Worm (Caenorhabditis elegans): ENCODE measurements around the gene glb-23.

Gene glb-23

DNA sequence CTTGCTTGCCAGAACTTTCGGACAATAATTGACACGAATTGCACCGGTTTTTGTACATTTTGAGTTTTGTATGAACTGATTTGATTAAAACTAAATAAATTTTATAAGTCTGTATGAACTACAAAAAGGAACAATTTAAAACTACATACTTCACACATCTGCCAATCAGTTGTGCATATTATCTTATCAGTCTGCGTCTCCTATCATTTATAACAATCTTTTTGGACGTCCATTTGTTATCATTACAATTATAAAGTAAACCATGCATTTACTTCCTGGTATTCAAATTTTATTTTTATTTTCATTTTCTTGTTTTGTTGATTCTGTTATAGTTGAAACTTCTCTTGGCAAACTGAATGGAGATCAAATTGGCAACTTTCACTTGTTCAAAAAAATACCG lies 39.0 kb downstream of the glb-23 start, which contains the start of gene cest-10:
Gene cest-10 (plus strand): TSS at position 254 of the 400 bp plus-strand sequence.
- TF ChIP-seq flt-1 (GFP tag; IDR thresholded peaks at IDR 0.05) (no peak), ref-1 (GFP tag; conservative IDR thresholded peaks at IDR 0.05) (no peak), ztf-29 (GFP tag; IDR thresholded peaks at IDR 0.05) (no peak), tab-1 (GFP tag; IDR thresholded peaks at IDR 0.05) (no peak), klf-2 (GFP tag; conservative IDR thresholded peaks at IDR 0.05) (no peak), T22C8.4 (GFP tag; IDR thresholded peaks at IDR 0.05) (no peak)

DNA sequence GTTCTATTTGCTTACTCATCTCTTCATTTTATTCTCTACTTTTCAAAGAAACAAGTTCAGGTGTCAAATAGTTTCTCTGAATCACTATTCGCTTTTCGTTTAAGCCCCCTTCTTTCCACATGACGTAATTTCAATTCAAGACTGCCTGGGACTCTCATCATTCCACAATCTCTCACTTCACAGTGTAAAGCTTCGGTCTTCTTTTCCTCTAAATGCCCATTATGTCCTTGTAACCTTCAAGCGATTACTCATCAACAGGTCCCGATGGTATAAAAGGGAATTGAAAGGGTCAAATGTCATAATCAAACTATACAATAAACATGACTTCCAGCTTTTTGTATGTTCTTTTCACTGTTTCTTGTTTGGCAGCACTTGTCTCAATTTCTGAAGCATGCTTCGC lies 40.4 kb downstream of the glb-23 start, which contains the start of gene C42D4.3:
Gene C42D4.3 (plus strand): TSS at position 298 of the 400 bp plus-strand sequence.
- TF ChIP-seq ztf-29 (GFP tag; IDR thresholded peaks at IDR 0.05) (no peak), ztf-23 (GFP tag; IDR thresholded peaks at IDR 0.05) (no peak), ref-1 (GFP tag; conservative IDR thresholded peaks at IDR 0.05) (no peak), flt-1 (GFP tag; IDR thresholded peaks at IDR 0.05) (no peak), klf-2 (GFP tag; conservative IDR thresholded peaks at IDR 0.05) (no peak)

DNA sequence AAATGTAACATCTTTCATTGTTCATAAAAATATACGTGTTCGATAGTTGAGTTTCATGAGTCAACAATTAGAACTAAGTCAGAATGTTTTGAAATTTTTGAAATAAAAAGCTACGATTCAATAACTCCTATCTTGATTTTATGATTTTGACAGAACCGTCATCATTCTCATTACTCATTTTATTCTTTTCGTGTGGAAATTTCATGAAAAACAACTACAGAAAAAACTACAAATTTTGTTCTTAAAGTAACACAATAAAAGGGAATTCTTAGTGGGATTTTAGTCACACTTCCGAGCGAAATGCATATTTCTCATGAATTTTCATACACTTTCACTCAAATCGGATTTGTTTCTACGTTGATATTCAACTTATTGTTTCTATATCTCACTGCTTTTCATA lies 42.4 kb downstream of the glb-23 start, which contains the start of gene str-44:
Gene str-44 (plus strand): TSS at position 301 of the 400 bp plus-strand sequence.
- TF ChIP-seq flt-1 (GFP tag; IDR thresholded peaks at IDR 0.05) (no peak), cog-1 (tag; optimal IDR thresholded peaks at IDR 0.05) (no peak), klf-2 (GFP tag; conservative IDR thresholded peaks at IDR 0.05) (no peak), T22C8.4 (GFP tag; IDR thresholded peaks at IDR 0.05) (no peak), ref-1 (GFP tag; conservative IDR thresholded peaks at IDR 0.05) (no peak), tab-1 (GFP tag; IDR thresholded peaks at IDR 0.05) (no peak), med-1 (GFP tag; optimal IDR thresholded peaks at IDR 0.05; ENCODE audit: insufficient read depth) (no peak), ztf-29 (GFP tag; IDR thresholded peaks at IDR 0.05) (no peak), ztf-23 (GFP tag; IDR thresholded peaks at IDR 0.05) (no peak)

DNA sequence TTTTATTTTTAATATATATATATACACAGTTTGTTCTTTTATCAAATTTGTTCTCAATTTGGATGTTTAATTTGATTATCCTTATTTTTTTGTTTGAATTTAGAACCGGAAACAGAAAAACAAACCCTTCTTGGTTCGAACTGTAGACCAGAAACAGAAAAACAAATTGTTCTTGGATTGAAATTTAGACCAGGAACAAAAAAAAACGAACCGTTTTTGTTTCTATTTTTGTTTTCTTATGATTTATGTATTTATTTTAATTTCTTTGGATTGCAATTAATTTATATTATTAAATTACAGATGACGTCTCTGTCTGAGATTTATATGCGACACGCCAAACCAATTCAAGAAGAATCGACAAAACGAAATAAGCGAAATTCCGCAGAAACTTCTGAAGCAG lies 44.0 kb downstream of the glb-23 start, which contains the start of gene C42D4.19:
Gene C42D4.19 (plus strand): TSS at position 301 of the 400 bp plus-strand sequence.
- TF ChIP-seq klf-2 (GFP tag; conservative IDR thresholded peaks at IDR 0.05) = no peak

DNA sequence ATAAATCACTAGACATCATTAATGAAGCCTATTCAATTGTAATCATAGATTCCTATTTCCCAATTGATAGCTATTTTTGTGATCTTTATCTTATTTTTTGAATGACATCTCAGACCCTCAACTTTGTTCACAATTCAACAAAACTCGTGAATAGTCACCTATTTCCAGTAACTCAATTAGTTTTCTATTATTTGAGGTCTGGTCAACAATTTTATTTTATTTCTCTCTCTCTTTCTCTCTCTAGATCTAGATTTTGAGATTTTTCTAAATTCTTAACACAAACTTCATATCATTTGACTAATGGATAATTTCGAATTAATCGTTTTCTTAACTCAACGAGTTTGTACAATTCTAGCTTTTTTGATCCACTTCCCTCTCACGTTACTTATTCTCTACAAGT lies 45.8 kb downstream of the glb-23 start, which contains the start of gene str-1:
Gene str-1 (plus strand): TSS at position 301 of the 400 bp plus-strand sequence.
- no peak for TF ChIP-seq cog-1 (tag; optimal IDR thresholded peaks at IDR 0.05)
- TF ChIP-seq tab-1 (GFP tag; IDR thresholded peaks at IDR 0.05) = no peak
- TF ChIP-seq ref-1 (GFP tag; conservative IDR thresholded peaks at IDR 0.05) = no peak
- TF ChIP-seq med-1 (GFP tag; optimal IDR thresholded peaks at IDR 0.05; ENCODE audit: insufficient read depth) = no peak
- TF ChIP-seq ztf-23 (GFP tag; IDR thresholded peaks at IDR 0.05) = no peak
- TF ChIP-seq flt-1 (GFP tag; IDR thresholded peaks at IDR 0.05) = no peak
- TF ChIP-seq T22C8.4 (GFP tag; IDR thresholded peaks at IDR 0.05) = no peak
- TF ChIP-seq ztf-29 (GFP tag; IDR thresholded peaks at IDR 0.05) = no peak
- TF ChIP-seq klf-2 (GFP tag; conservative IDR thresholded peaks at IDR 0.05) = no peak

DNA sequence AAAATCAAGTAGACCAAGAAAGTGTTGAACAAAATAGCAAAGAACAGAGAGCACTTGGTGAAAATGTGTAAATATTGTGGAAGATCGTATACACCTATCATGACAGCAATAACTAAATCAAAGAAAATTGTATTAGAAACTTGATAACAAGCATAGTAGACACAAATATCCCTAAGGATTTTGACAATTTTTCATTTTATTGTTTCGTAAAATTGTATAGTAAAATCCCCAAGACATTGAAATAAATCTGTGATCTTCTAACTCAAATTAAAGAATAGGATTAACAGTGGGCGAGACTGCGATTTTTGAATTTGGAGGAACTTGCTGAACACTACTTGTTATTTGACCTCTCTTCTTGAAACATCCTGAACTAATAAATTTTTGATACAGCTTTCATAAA lies 48.1 kb downstream of the glb-23 start, which contains the start of gene str-220:
Gene str-220 (minus strand): TSS at position 101 of the 400 bp plus-strand sequence.
- TF ChIP-seq ztf-23 (GFP tag; IDR thresholded peaks at IDR 0.05) = no peak
- TF ChIP-seq ztf-29 (GFP tag; IDR thresholded peaks at IDR 0.05) = no peak

All from whole organism, midembryonic.